Worm (Caenorhabditis elegans) whole organism, L2 larva: Measurements from ENCODE around the gene hpo-39.
"Not testable (repeated sequence)": the region's sequence is repeated elsewhere in the genome, so short reads cannot be mapped to it uniquely, and the experiment has no call there.

Experiments
- C34F6.9 ChIP-seq: fragments of 150-350 bp; optimal IDR thresholded peaks from 2 replicates; lab custom pipeline; 2014; ENCODE audit warnings: missing biosample characterization, missing genetic modification characterization
- F13H6.1 ChIP-seq: sonication (generic microtip); optimal IDR thresholded peaks from 2 replicates; lab custom pipeline; 2016; ENCODE audit warnings: missing genetic modification characterization, missing compliant biosample characterization
- Y55F3AM.14 ChIP-seq: fragments of 200-800 bp; sonication (Bioruptor generic); optimal IDR thresholded peaks from 2 replicates; lab custom pipeline; 2018; ENCODE audit warnings: mild to moderate bottlenecking, missing genetic modification characterization, missing compliant biosample characterization
- ZK546.5 ChIP-seq: sonication (generic microtip); optimal IDR thresholded peaks from 2 replicates; lab custom pipeline; 2017; ENCODE audit warnings: missing biosample characterization, missing genetic modification characterization
- ama-1 ChIP-seq: fragments of 150-350 bp; optimal IDR thresholded peaks from 2 replicates; lab custom pipeline; 2018; ENCODE audit warnings: inconsistent platforms
- blmp-1 ChIP-seq: sonication (generic microtip); optimal IDR thresholded peaks from 2 replicates; lab custom pipeline; 2017; ENCODE audit warnings: missing genetic modification characterization, mild to moderate bottlenecking, missing compliant biosample characterization, antibody characterized with exemption, moderate library complexity; ENCODE audit not compliant: insufficient read depth
- crh-2 ChIP-seq: sonication (generic microtip); optimal IDR thresholded peaks from 2 replicates; lab custom pipeline; 2017; ENCODE audit warnings: missing biosample characterization, missing genetic modification characterization
- dmd-4 ChIP-seq: sonication (generic microtip); optimal IDR thresholded peaks from 2 replicates; lab custom pipeline; 2017; ENCODE audit warnings: missing biosample characterization, missing genetic modification characterization
- egl-27 ChIP-seq: sonication (generic microtip); optimal IDR thresholded peaks from 3 replicates; lab custom pipeline; 2017; ENCODE audit warnings: missing biosample characterization, missing genetic modification reagents, missing genetic modification characterization
- elt-1 ChIP-seq: fragments of 150-350 bp; optimal IDR thresholded peaks from 2 replicates; lab custom pipeline; 2014; ENCODE audit warnings: missing biosample characterization, missing genetic modification characterization
- fos-1 ChIP-seq: fragments of 150-350 bp; optimal IDR thresholded peaks from 2 replicates; lab custom pipeline; 2014; ENCODE audit warnings: missing biosample characterization, missing genetic modification characterization
- gmeb-1 ChIP-seq: fragments of 150-350 bp; optimal IDR thresholded peaks from 2 replicates; lab custom pipeline; 2014; ENCODE audit warnings: missing biosample characterization, missing genetic modification characterization
- lin-11 ChIP-seq: fragments of 150-350 bp; sonication (generic microtip); optimal IDR thresholded peaks from 2 replicates; lab custom pipeline; 2014; ENCODE audit warnings: missing biosample characterization, missing genetic modification characterization, inconsistent platforms, mixed read lengths
- lin-13 ChIP-seq: fragments of 150-350 bp; optimal IDR thresholded peaks from 2 replicates; lab custom pipeline; 2014; ENCODE audit warnings: missing biosample characterization, missing genetic modification reagents, missing genetic modification characterization
- lin-39 ChIP-seq: fragments of 150-350 bp; optimal IDR thresholded peaks from 2 replicates; lab custom pipeline; 2014; ENCODE audit warnings: missing biosample characterization, missing genetic modification reagents, missing genetic modification characterization
- lsy-2 ChIP-seq, 2 experiments: fragments of 150-350 bp in 1 of 2; sonication (generic microtip) in 1 of 2; optimal IDR thresholded peaks; 2 replicates each; lab custom pipeline; 2014 to 2017; ENCODE audit warnings: missing biosample characterization in 2 of 2, missing genetic modification characterization in 2 of 2
- mab-5 ChIP-seq: fragments of 150-350 bp; optimal IDR thresholded peaks from 2 replicates; lab custom pipeline; 2014; ENCODE audit warnings: missing biosample characterization, missing genetic modification characterization
- mbf-1 ChIP-seq: sonication (generic microtip); optimal IDR thresholded peaks from 2 replicates; lab custom pipeline; 2017; ENCODE audit warnings: missing biosample characterization, missing genetic modification characterization
- mdl-1 ChIP-seq, 2 experiments: fragments of 150-350 bp in 1 of 2; sonication (generic microtip) in 1 of 2; optimal IDR thresholded peaks; 2 replicates each; lab custom pipeline; 2017; ENCODE audit warnings: missing biosample characterization in 2 of 2, missing genetic modification characterization in 2 of 2
- nhr-10 ChIP-seq: sonication (generic microtip); optimal IDR thresholded peaks from 2 replicates; lab custom pipeline; 2017; ENCODE audit warnings: missing biosample characterization, missing genetic modification characterization
- nhr-11 ChIP-seq: fragments of 150-350 bp; optimal IDR thresholded peaks from 2 replicates; lab custom pipeline; 2014; ENCODE audit warnings: missing biosample characterization, missing genetic modification characterization
- nhr-129 ChIP-seq: fragments of 150-350 bp; optimal IDR thresholded peaks from 2 replicates; lab custom pipeline; 2014; ENCODE audit warnings: missing biosample characterization, missing genetic modification characterization
- nhr-21 ChIP-seq: fragments of 150-350 bp; optimal IDR thresholded peaks from 2 replicates; lab custom pipeline; 2014; ENCODE audit warnings: missing biosample characterization, missing genetic modification characterization
- nhr-23 ChIP-seq: fragments of 150-350 bp; optimal IDR thresholded peaks from 2 replicates; lab custom pipeline; 2014; ENCODE audit warnings: missing biosample characterization, missing genetic modification reagents, missing genetic modification characterization
- nhr-237 ChIP-seq: fragments of 150-350 bp; optimal IDR thresholded peaks from 2 replicates; lab custom pipeline; 2014; ENCODE audit warnings: missing biosample characterization, missing genetic modification characterization
- nhr-25 ChIP-seq: fragments of 150-350 bp; sonication (generic microtip); optimal IDR thresholded peaks from 3 replicates; lab custom pipeline; 2014; ENCODE audit warnings: missing biosample characterization, missing genetic modification characterization
- nhr-6 ChIP-seq: fragments of 150-350 bp; optimal IDR thresholded peaks from 2 replicates; lab custom pipeline; 2014; ENCODE audit warnings: missing biosample characterization, missing genetic modification characterization
- nhr-77 ChIP-seq: fragments of 150-350 bp; optimal IDR thresholded peaks from 2 replicates; lab custom pipeline; 2014; ENCODE audit warnings: missing biosample characterization, missing genetic modification characterization
- peb-1 ChIP-seq: fragments of 150-350 bp; optimal IDR thresholded peaks from 2 replicates; lab custom pipeline; 2014; ENCODE audit warnings: missing biosample characterization, missing genetic modification characterization
- sem-4 ChIP-seq: fragments of 150-350 bp; optimal IDR thresholded peaks from 2 replicates; lab custom pipeline; 2014; ENCODE audit warnings: missing biosample characterization, missing genetic modification reagents, missing genetic modification characterization
- unc-55 ChIP-seq: fragments of 150-350 bp; sonication (generic microtip); optimal IDR thresholded peaks from 3 replicates; lab custom pipeline; 2014; ENCODE audit warnings: missing biosample characterization, missing genetic modification reagents, missing genetic modification characterization
- zag-1 ChIP-seq: fragments of 150-350 bp; optimal IDR thresholded peaks from 2 replicates; lab custom pipeline; 2014; ENCODE audit warnings: missing biosample characterization, missing genetic modification characterization
- ztf-1 ChIP-seq: fragments of 200-800 bp; sonication (Bioruptor generic); conservative IDR thresholded peaks from 2 replicates; pipeline ENCODE4 v1.3.6; 2022; ENCODE audit warnings: missing genetic modification characterization, missing compliant biosample characterization
- ztf-11 ChIP-seq: sonication (generic microtip); optimal IDR thresholded peaks from 2 replicates; lab custom pipeline; 2017; ENCODE audit warnings: missing biosample characterization, missing genetic modification characterization
- ztf-4 ChIP-seq: fragments of 150-350 bp; optimal IDR thresholded peaks from 2 replicates; lab custom pipeline; 2014; ENCODE audit warnings: missing biosample characterization, missing genetic modification characterization

Gene hpo-39

ce11 chrV:4573824-4574223 is at the start of gene hpo-39:
hpo-39 (minus strand) TSS chrV:4573924.
- not testable (repeated sequence) for TF ChIP-seq lin-11 (tag; lab: Kevin White, UChicago); Y55F3AM.14 (GFP tag; lab: Kevin White, UChicago); mab-5

ce11 chrV:4617260-4617659 is 43.5 kb upstream of the hpo-39 start, which contains the start of gene sumv-2:
sumv-2 (plus strand) TSS chrV:4617560.
- TF ChIP-seq zag-1 (tag; lab: Kevin White, UChicago) (no peak), unc-55 (no peak), nhr-129 (tag; lab: Kevin White, UChicago) (no peak), ztf-4 (tag; lab: Kevin White, UChicago) (no peak), dmd-4 (no peak), ztf-1 (GFP tag; lab: Robert Waterston, UW) (no peak), blmp-1 (tag; lab: Kevin White, UChicago) (no peak), ztf-11 (tag; lab: Kevin White, UChicago) (no peak), egl-27 (tag; lab: Kevin White, UChicago) (no peak), fos-1 (tag; lab: Kevin White, UChicago) (no peak), nhr-237 (no peak), lin-11 (tag; lab: Kevin White, UChicago) (no peak), ama-1 (no peak), mdl-1 (tag; optimal IDR thresholded peaks at IDR 0.05; lab: Kevin White, UChicago) (no peak), F13H6.1 (no peak), lin-39 (tag; lab: Kevin White, UChicago) (no peak), peb-1 (tag; lab: Kevin White, UChicago) (no peak), nhr-23 (no peak), nhr-25 (tag; lab: Kevin White, UChicago) (no peak)

ce11 chrV:4615802-4616201 is 42.1 kb upstream of the hpo-39 start, which contains the start of the genes Y61A9LA.10 and F54D11.4:
Y61A9LA.10 (minus strand) TSS chrV:4615817.
F54D11.4 (plus strand) TSS chrV:4616151.
- TF ChIP-seq egl-27 (tag; lab: Kevin White, UChicago) (peak; percentile 37), lin-11 (tag; lab: Kevin White, UChicago) (peak; percentile 41), nhr-25 (tag; lab: Kevin White, UChicago) (peak; percentile 62), nhr-6 (tag; lab: Kevin White, UChicago) (no peak), sem-4 (tag; lab: Kevin White, UChicago) (peak; percentile 2), unc-55 (peak; percentile 64), lin-13 (peak; percentile 29), lin-39 (tag; lab: Kevin White, UChicago) (no peak), F13H6.1 (peak; percentile 36), nhr-77 (tag; lab: Kevin White, UChicago) (peak; percentile 22), nhr-10 (tag; lab: Kevin White, UChicago) (no peak), C34F6.9 (tag; lab: Kevin White, UChicago) (peak; percentile 81), ama-1 (no peak), nhr-11 (tag; lab: Kevin White, UChicago) (no peak), mbf-1 (tag; lab: Kevin White, UChicago) (no peak), crh-2 (peak; percentile 53), lsy-2 (tag; optimal IDR thresholded peaks at IDR 0.05; lab: Kevin White, UChicago) (peak; percentile 67 to 83), mdl-1 (tag; optimal IDR thresholded peaks at IDR 0.05; lab: Kevin White, UChicago) (no peak), gmeb-1 (peak; percentile 71), fos-1 (tag; lab: Kevin White, UChicago) (peak; percentile 20), ZK546.5 (no peak)

- TF ChIP-seq peb-1 (tag; lab: Kevin White, UChicago): no peak
- TF ChIP-seq nhr-23: no peak
- no peak for TF ChIP-seq blmp-1 (tag; lab: Kevin White, UChicago)
- TF ChIP-seq elt-1: no peak
- TF ChIP-seq egl-27 (tag; lab: Kevin White, UChicago): no peak
- TF ChIP-seq F13H6.1: no peak
- no peak for TF ChIP-seq gmeb-1
- no peak for TF ChIP-seq lin-11 (tag; lab: Kevin White, UChicago)
Measured at ce11 chrV:4606828-4607227, 33.1 kb upstream of the hpo-39 start, which contains the start of gene txt-6. txt-6 (minus strand) TSS chrV:4606928.

- TF ChIP-seq nhr-237 (no peak), nhr-21 (tag; lab: Kevin White, UChicago) (no peak)
Measured at ce11 chrV:4599225-4599624, 25.5 kb upstream of the hpo-39 start.
